Worm (Caenorhabditis elegans): ENCODE data around the gene nkb-3.

nkb-3 gene

ce11 chrX:13717053-13717671, 53.2 kb downstream of the nkb-3 start, which contains the start of gene shc-3 (continued):
- no peak for TF ChIP-seq dox-1 (GFP tag; IDR thresholded peaks at IDR 0.05)
- no peak for TF ChIP-seq ekl-4 (GFP tag; IDR thresholded peaks at IDR 0.05)
- peak; percentile 16 for TF ChIP-seq ztf-18 (tag; optimal IDR thresholded peaks at IDR 0.05)
- TF ChIP-seq ztf-22 (GFP tag; optimal IDR thresholded peaks at IDR 0.05) = no peak
- TF ChIP-seq madf-10 (tag; optimal IDR thresholded peaks at IDR 0.05) = no peak
- TF ChIP-seq lsl-1 (GFP tag; optimal IDR thresholded peaks at IDR 0.05) = no peak
- no peak for TF ChIP-seq nfya-2 (GFP tag; IDR thresholded peaks at IDR 0.05)
- TF ChIP-seq lin-54 (GFP tag; optimal IDR thresholded peaks at IDR 0.05) = no peak
- no peak for TF ChIP-seq bed-2 (GFP tag; IDR thresholded peaks at IDR 0.05)
- no peak for TF ChIP-seq F57C9.4 (tag; optimal IDR thresholded peaks at IDR 0.05)
- TF ChIP-seq F23B12.7 (tag; optimal IDR thresholded peaks at IDR 0.05; ENCODE audit: insufficient read depth) = no peak
- no peak for TF ChIP-seq zim-3 (tag; optimal IDR thresholded peaks at IDR 0.05)
- TF ChIP-seq hrde-1 (tag; optimal IDR thresholded peaks at IDR 0.05; ENCODE audit: borderline replicate concordance) = no peak
- TF ChIP-seq F33H1.4 (GFP tag; IDR thresholded peaks at IDR 0.05) = no peak
- TF ChIP-seq ztf-26 (tag; optimal IDR thresholded peaks at IDR 0.05) = no peak
- no peak for TF ChIP-seq ets-4 (GFP tag; optimal IDR thresholded peaks at IDR 0.05)
- TF ChIP-seq him-1 (tag; optimal IDR thresholded peaks at IDR 0.05) = no peak
- no peak for TF ChIP-seq nhr-120 (GFP tag; IDR thresholded peaks at IDR 0.05)
- TF ChIP-seq Y53G8AR.9 (GFP tag; conservative IDR thresholded peaks at IDR 0.05) = no peak
- TF ChIP-seq F57A8.1 (GFP tag; optimal IDR thresholded peaks at IDR 0.05) = no peak
- TF ChIP-seq C17E4.6 (GFP tag; IDR thresholded peaks at IDR 0.05) = no peak
- TF ChIP-seq B0261.1 (tag; optimal IDR thresholded peaks at IDR 0.05) = peak; percentile 69
- peak; percentile 73 for TF ChIP-seq lin-26 (GFP tag; IDR thresholded peaks at IDR 0.05)
- no peak for TF ChIP-seq attf-5 (GFP tag; optimal IDR thresholded peaks at IDR 0.05)
- TF ChIP-seq unc-130 (GFP tag; optimal IDR thresholded peaks at IDR 0.05) = no peak
- TF ChIP-seq xnd-1 (tag; optimal IDR thresholded peaks at IDR 0.05) = no peak
- no peak for TF ChIP-seq dpl-1 (GFP tag; optimal IDR thresholded peaks at IDR 0.05)
- TF ChIP-seq nhr-179 (tag; optimal IDR thresholded peaks at IDR 0.05) = no peak
- TF ChIP-seq D2030.7 (GFP tag; IDR thresholded peaks at IDR 0.05) = peak; percentile 54
- peak; percentile 41 for TF ChIP-seq die-1 (tag; optimal IDR thresholded peaks at IDR 0.05)
- TF ChIP-seq F37B4.10 (GFP tag; IDR thresholded peaks at IDR 0.05) = no peak
- no peak for TF ChIP-seq egl-44 (GFP tag; IDR thresholded peaks at IDR 0.05)
- peak; percentile 4 for TF ChIP-seq nhr-80 (tag; optimal IDR thresholded peaks at IDR 0.05)
- TF ChIP-seq mcd-1 (GFP tag; IDR thresholded peaks at IDR 0.05) = no peak
- no peak for TF ChIP-seq ceh-40 (GFP tag; IDR thresholded peaks at IDR 0.05)
- TF ChIP-seq cebp-2 (GFP tag; IDR thresholded peaks at IDR 0.05) = no peak
- no peak for TF ChIP-seq akir-1 (GFP tag; optimal IDR thresholded peaks at IDR 0.05)
- TF ChIP-seq dpff-1 (tag; optimal IDR thresholded peaks at IDR 0.05) = no peak
- no peak for TF ChIP-seq F49E8.2 (tag; optimal IDR thresholded peaks at IDR 0.05; ENCODE audit: insufficient read depth)
- TF ChIP-seq gei-17 (GFP tag; optimal IDR thresholded peaks at IDR 0.05) = no peak
- no peak for TF ChIP-seq lin-40 (tag; optimal IDR thresholded peaks at IDR 0.05)
- no peak for TF ChIP-seq atf-7 (tag; optimal IDR thresholded peaks at IDR 0.05)
- TF ChIP-seq madf-8 (GFP tag; conservative IDR thresholded peaks at IDR 0.05) = no peak
- no peak for TF ChIP-seq hlh-26 (GFP tag; conservative IDR thresholded peaks at IDR 0.05)
- TF ChIP-seq Y79H2A.3 (GFP tag; conservative IDR thresholded peaks at IDR 0.05) = no peak
- no peak for TF ChIP-seq lag-1 (GFP tag; IDR thresholded peaks at IDR 0.05)
- TF ChIP-seq hmg-1.2 (GFP tag; IDR thresholded peaks at IDR 0.05) = no peak; the same call in 1 of the 2 replicates
- no peak for TF ChIP-seq ztf-6 (GFP tag; IDR thresholded peaks at IDR 0.05)
- peak; percentile 74 for TF ChIP-seq rpc-1 (optimal IDR thresholded peaks at IDR 0.05)
- peak; percentile 86 for TF ChIP-seq rpc-1 (tag; optimal IDR thresholded peaks at IDR 0.05)

All from whole organism, young adult.